Worm (Caenorhabditis elegans): Measurements from ENCODE around the gene ZK105.3.

DNA sequence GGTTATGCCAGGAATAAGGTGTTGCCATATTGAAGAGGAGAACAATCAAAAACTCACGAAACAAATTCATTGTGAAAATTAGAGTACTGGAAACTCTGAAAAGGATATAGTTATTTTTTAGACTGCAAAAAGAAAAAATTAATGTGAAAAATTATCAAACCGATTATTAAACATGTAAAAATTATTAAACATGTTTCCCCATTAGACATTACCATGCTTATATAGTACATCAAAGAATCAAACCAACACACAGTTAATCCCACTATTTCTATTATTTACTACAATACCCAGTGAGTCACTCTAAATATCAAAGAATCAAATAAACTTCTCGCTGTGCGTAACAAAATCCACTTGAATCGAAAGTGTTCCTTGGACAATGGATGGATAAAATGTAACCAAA lies 16.1 kb downstream of the ZK105.3 start, which contains the start of gene ZK105.13:
- TF ChIP-seq nhr-28 (tag; optimal IDR thresholded peaks at IDR 0.05) (no peak), ztf-11 (tag; optimal IDR thresholded peaks at IDR 0.05) (no peak), ham-2 (GFP tag; optimal IDR thresholded peaks at IDR 0.05) (no peak), mab-5 (tag; optimal IDR thresholded peaks at IDR 0.05) (no peak), mep-1 (tag; optimal IDR thresholded peaks at IDR 0.05) (no peak), ceh-43 (GFP tag; optimal IDR thresholded peaks at IDR 0.05) (no peak), elt-1 (tag; optimal IDR thresholded peaks at IDR 0.05; ENCODE audit: borderline replicate concordance, insufficient read depth) (no peak), elt-3 (tag; optimal IDR thresholded peaks at IDR 0.05) (no peak)
